Fruit fly (Drosophila melanogaster) Kc167 (cell line): ENCODE measurements around the gene CG17141.

Source experiments
- Myc ChIP-seq: fragments of >200 bp; optimal IDR thresholded peaks from 2 replicates; lab custom pipeline; 2017; ENCODE audit warnings: missing external identifiers
- h ChIP-seq: fragments of >200 bp; optimal IDR thresholded peaks from 3 replicates; lab custom pipeline; 2018; ENCODE audit warnings: missing external identifiers
- insv ChIP-seq: fragments of >200 bp; optimal IDR thresholded peaks from 3 replicates; lab custom pipeline; 2018; ENCODE audit warnings: missing external identifiers
- psq ChIP-seq: fragments of >200 bp; optimal IDR thresholded peaks from 2 replicates; lab custom pipeline; 2017; ENCODE audit warnings: missing external identifiers

DNA sequence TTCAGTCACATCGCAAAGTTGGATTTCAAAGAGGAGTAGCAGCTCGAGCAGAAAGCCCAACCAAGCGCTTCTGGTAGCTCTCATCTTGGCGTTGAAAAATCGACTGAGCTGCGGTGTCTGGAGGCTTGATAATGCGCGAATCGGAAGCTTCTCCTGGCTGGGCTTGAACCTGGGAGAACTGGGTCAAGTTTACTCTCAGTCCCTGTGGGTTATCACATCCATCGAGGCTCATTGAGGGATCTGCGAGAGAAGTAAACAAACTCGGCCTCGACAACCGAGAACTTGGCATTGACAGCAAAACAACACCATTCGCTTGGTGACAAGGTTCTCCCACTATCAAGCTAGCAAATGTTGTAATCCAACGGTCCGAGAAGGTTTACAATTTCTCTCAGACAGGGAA lies 13.6 kb upstream of the CG17141 start, which contains the start of gene Nepl13:
- no peak for TF ChIP-seq insv (lab: Kevin White, UChicago)
- no peak for TF ChIP-seq h (lab: Kevin White, UChicago)
- no peak for TF ChIP-seq Myc (lab: Kevin White, UChicago)
- TF ChIP-seq psq (lab: Kevin White, UChicago), result no peak
